Worm (Caenorhabditis elegans) whole organism, L3 larva: ENCODE measurements around the gene aat-2.

Experiments
- ceh-16 ChIP-seq: sonication (generic microtip); optimal IDR thresholded peaks from 2 replicates; lab custom pipeline; 2017; ENCODE audit warnings: missing biosample characterization, missing genetic modification characterization
- ceh-28 ChIP-seq: fragments of 150-350 bp; optimal IDR thresholded peaks from 2 replicates; lab custom pipeline; 2014; ENCODE audit warnings: missing biosample characterization, missing genetic modification reagents, missing genetic modification characterization
- ceh-82 ChIP-seq: fragments of 150-350 bp; optimal IDR thresholded peaks from 2 replicates; lab custom pipeline; 2014; ENCODE audit warnings: missing biosample characterization, missing genetic modification characterization
- daf-12 ChIP-seq: fragments of 150-350 bp; optimal IDR thresholded peaks from 2 replicates; lab custom pipeline; 2014; ENCODE audit warnings: missing biosample characterization, missing genetic modification reagents, missing genetic modification characterization
- egl-27 ChIP-seq: sonication (generic microtip); optimal IDR thresholded peaks from 4 replicates; lab custom pipeline; 2017; ENCODE audit warnings: missing biosample characterization, missing genetic modification reagents, missing genetic modification characterization
- elt-1 ChIP-seq: fragments of 150-350 bp; optimal IDR thresholded peaks from 2 replicates; lab custom pipeline; 2014; ENCODE audit warnings: missing biosample characterization, missing genetic modification characterization
- elt-2 ChIP-seq: sonication (generic microtip); optimal IDR thresholded peaks from 2 replicates; lab custom pipeline; 2016; ENCODE audit warnings: missing genetic modification reagents, mild to moderate bottlenecking, missing genetic modification characterization, missing compliant biosample characterization
- elt-3 ChIP-seq, 3 experiments: fragments of 150-350 bp in 1 of 3; sonication (generic microtip) in 2 of 3; optimal IDR thresholded peaks; 2 replicates in 2 of 3; 4 replicates in 1 of 3; lab custom pipeline; 2014 to 2017; ENCODE audit warnings: missing biosample characterization in 3 of 3, missing genetic modification characterization in 3 of 3
- eor-1 ChIP-seq, 2 experiments: fragments of 150-350 bp; optimal IDR thresholded peaks; 2 replicates each; lab custom pipeline; 2014 to 2018; ENCODE audit warnings: missing biosample characterization in 2 of 2, missing genetic modification characterization in 2 of 2
- fkh-2 ChIP-seq: fragments of 150-350 bp; optimal IDR thresholded peaks from 2 replicates; lab custom pipeline; 2014; ENCODE audit warnings: missing biosample characterization, missing genetic modification reagents, missing genetic modification characterization
- hmg-11 ChIP-seq: sonication (generic microtip); optimal IDR thresholded peaks from 2 replicates; lab custom pipeline; 2016; ENCODE audit warnings: missing genetic modification characterization, missing compliant biosample characterization
- jun-1 ChIP-seq: fragments of 150-350 bp; optimal IDR thresholded peaks from 2 replicates; lab custom pipeline; 2014; ENCODE audit warnings: missing biosample characterization, missing genetic modification reagents, missing genetic modification characterization
- lsy-12 ChIP-seq: sonication (generic microtip); optimal IDR thresholded peaks from 2 replicates; lab custom pipeline; 2016; ENCODE audit warnings: mild to moderate bottlenecking, missing genetic modification characterization, missing compliant biosample characterization
- mml-1 ChIP-seq: fragments of 150-350 bp; sonication (generic microtip); optimal IDR thresholded peaks from 3 replicates; lab custom pipeline; 2014; ENCODE audit warnings: missing biosample characterization, missing genetic modification characterization
- nfya-1 ChIP-seq: sonication (generic microtip); optimal IDR thresholded peaks from 2 replicates; lab custom pipeline; 2017; ENCODE audit warnings: missing genetic modification characterization, mild to moderate bottlenecking, missing compliant biosample characterization, antibody characterized with exemption, moderate library complexity; ENCODE audit not compliant: insufficient read depth
- nhr-12 ChIP-seq: fragments of 150-350 bp; optimal IDR thresholded peaks from 2 replicates; lab custom pipeline; 2014; ENCODE audit warnings: missing biosample characterization, missing genetic modification characterization
- nhr-237 ChIP-seq: fragments of 150-350 bp; optimal IDR thresholded peaks from 2 replicates; lab custom pipeline; 2014; ENCODE audit warnings: missing biosample characterization, missing genetic modification characterization
- nhr-25 ChIP-seq: sonication (generic microtip); optimal IDR thresholded peaks from 2 replicates; lab custom pipeline; 2017; ENCODE audit warnings: missing biosample characterization, missing genetic modification characterization
- nhr-28 ChIP-seq: fragments of 150-350 bp; optimal IDR thresholded peaks from 2 replicates; lab custom pipeline; 2014; ENCODE audit warnings: missing biosample characterization, missing genetic modification characterization
- nhr-67 ChIP-seq: fragments of 150-350 bp; optimal IDR thresholded peaks from 2 replicates; lab custom pipeline; 2014; ENCODE audit warnings: missing biosample characterization, missing genetic modification characterization
- nhr-77 ChIP-seq: fragments of 150-350 bp; optimal IDR thresholded peaks from 2 replicates; lab custom pipeline; 2014; ENCODE audit warnings: missing biosample characterization, missing genetic modification characterization
- pha-4 ChIP-seq: fragments of 150-350 bp; optimal IDR thresholded peaks from 2 replicates; lab custom pipeline; 2014; ENCODE audit warnings: missing biosample characterization, missing genetic modification reagents, missing genetic modification characterization
- pqm-1 ChIP-seq: fragments of 150-350 bp; optimal IDR thresholded peaks from 2 replicates; lab custom pipeline; 2017; ENCODE audit warnings: missing biosample characterization, missing genetic modification characterization, inconsistent platforms
- sea-2 ChIP-seq: fragments of 150-350 bp; sonication (generic microtip); optimal IDR thresholded peaks from 4 replicates; lab custom pipeline; 2014; ENCODE audit warnings: missing biosample characterization, missing genetic modification reagents, missing genetic modification characterization
- tbx-2 ChIP-seq: sonication (generic microtip); optimal IDR thresholded peaks from 2 replicates; lab custom pipeline; 2016; ENCODE audit warnings: mild to moderate bottlenecking, missing genetic modification characterization, missing compliant biosample characterization
- unc-62 ChIP-seq: fragments of 150-350 bp; sonication (generic microtip); optimal IDR thresholded peaks from 4 replicates; lab custom pipeline; 2014; ENCODE audit warnings: missing biosample characterization, missing genetic modification reagents, missing genetic modification characterization
- zag-1 ChIP-seq: fragments of 150-350 bp; optimal IDR thresholded peaks from 2 replicates; lab custom pipeline; 2014; ENCODE audit warnings: missing biosample characterization, missing genetic modification characterization
- ztf-4 ChIP-seq: fragments of 150-350 bp; optimal IDR thresholded peaks from 2 replicates; lab custom pipeline; 2014; ENCODE audit warnings: missing biosample characterization, missing genetic modification characterization

aat-2 gene

DNA sequence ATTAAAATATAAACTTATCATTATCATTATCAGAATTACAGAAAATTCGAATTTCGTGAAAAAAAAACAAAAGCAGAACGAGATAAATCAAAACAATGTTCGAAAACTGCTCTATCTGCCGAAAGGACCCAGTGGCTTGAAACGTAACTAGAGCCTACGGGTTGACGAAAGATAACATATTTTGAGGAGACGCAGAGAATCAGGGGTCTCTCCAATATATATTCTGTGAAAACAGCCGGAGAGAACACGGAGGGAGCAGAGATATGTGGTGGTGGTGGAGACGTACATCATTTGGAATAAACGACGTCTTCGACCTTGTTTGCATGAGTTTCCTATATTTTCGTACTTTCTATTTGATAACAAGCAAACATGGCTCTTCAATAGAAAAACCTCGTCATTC lies 37.3 kb downstream of the aat-2 start:
- TF ChIP-seq tbx-2 (tag; lab: Kevin White, UChicago) (no peak), nfya-1 (tag; lab: Kevin White, UChicago) (peak; percentile 27), nhr-25 (no peak), ztf-4 (no peak), hmg-11 (tag; lab: Kevin White, UChicago) (peak; percentile 47)

DNA sequence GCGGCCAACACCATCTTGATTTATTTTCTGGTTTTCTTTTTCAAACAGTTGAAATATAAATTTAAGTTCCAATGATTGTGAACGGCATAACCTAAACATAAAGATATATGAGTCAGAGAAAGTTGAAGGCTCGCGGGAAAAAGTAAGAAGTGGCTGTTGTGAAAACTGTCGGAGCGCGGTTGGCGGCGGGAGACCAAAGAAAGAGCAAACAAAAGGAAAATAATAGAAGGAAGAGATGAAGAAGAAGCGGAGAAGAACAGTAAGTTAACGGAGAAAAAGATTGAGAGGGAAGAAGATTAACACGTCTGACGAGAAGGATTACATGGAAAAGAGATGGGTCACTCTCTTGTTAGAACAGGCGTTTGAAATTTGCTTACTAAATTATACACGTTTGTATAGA lies 38.8 kb downstream of the aat-2 start, which contains the start of gene inx-10:
TSS of gene inx-10 (minus strand) at position 101 of the 400 bp plus-strand sequence.
- no peak for TF ChIP-seq sea-2 (GFP tag; lab: Kevin White, UChicago)
- TF ChIP-seq pha-4 (tag; lab: Kevin White, UChicago): peak; percentile 59
- TF ChIP-seq, all 47 proteins: peak for 1

DNA sequence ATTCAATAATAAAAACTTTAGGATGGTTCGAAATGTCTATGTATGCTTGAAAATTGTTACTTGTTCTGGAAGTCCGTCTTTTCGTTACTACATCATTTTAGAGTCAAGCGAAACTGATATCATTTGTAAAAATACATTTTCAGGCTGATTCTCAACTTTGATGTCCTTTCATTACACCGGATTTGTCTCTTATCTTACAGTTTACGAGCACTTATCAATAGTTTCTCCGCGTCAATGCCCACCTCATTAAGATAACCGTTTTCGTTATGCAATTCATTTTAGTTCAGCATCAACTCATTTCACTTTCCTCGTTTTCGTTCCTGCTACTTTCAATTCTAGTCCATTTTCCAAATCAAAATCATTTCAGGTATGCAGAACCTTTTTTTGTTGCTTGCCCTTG lies 43.5 kb downstream of the aat-2 start, which contains the start of gene asp-2:
TSS of gene asp-2 (plus strand) at position 368 of the 400 bp plus-strand sequence.
- TF ChIP-seq ceh-82 (tag; lab: Kevin White, UChicago): no peak
- peak; percentile 89 for TF ChIP-seq pqm-1 (tag; lab: Kevin White, UChicago)
- TF ChIP-seq elt-2 (tag; lab: Kevin White, UChicago): peak; percentile 91
- TF ChIP-seq elt-1 (tag; lab: Kevin White, UChicago): no peak
- TF ChIP-seq nhr-28 (tag; lab: Kevin White, UChicago): no peak
- no peak for TF ChIP-seq nhr-67 (tag; lab: Kevin White, UChicago)
- no peak for TF ChIP-seq hmg-11 (tag; lab: Kevin White, UChicago)

DNA sequence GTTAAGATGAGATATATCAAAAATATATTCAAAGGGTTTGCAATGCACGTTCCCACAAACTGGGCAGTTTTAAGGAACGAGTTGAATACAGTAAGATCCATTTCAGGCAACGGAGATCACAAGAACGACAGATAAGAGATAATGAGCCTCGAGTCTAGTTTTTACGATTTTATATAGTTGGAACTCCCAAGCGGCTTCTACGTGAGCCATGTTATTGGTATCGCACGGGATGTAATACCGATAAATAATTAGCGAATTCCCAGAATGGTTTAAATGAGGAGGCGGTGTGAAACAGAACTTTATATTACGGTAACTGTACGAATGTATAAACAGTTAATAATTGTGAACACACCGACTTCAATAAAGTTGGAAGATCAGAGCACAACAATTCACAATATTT lies 47.3 kb downstream of the aat-2 start, which contains the start of gene str-177:
TSS of gene str-177 (minus strand) at position 101 of the 400 bp plus-strand sequence.
- TF ChIP-seq nhr-237 (tag; lab: Kevin White, UChicago): no peak
- no peak for TF ChIP-seq pha-4 (tag; lab: Kevin White, UChicago)
- TF ChIP-seq unc-62 (GFP tag; lab: Kevin White, UChicago): no peak
- TF ChIP-seq nhr-67 (tag; lab: Kevin White, UChicago): no peak
- no peak for TF ChIP-seq elt-1 (tag; lab: Kevin White, UChicago)
- no peak for TF ChIP-seq daf-12 (tag; lab: Kevin White, UChicago)
- no peak for TF ChIP-seq ztf-4
- no peak for TF ChIP-seq egl-27 (tag; lab: Kevin White, UChicago)
- no peak for TF ChIP-seq nhr-28 (tag; lab: Kevin White, UChicago)
- TF ChIP-seq ceh-16 (tag; lab: Kevin White, UChicago): no peak
- no peak for TF ChIP-seq nhr-77 (tag; lab: Kevin White, UChicago)
- no peak for TF ChIP-seq eor-1 (tag; optimal IDR thresholded peaks at IDR 0.05; lab: Kevin White, UChicago)
- TF ChIP-seq elt-3 (tag; optimal IDR thresholded peaks at IDR 0.05; lab: Kevin White, UChicago): no peak
- TF ChIP-seq jun-1 (tag; lab: Kevin White, UChicago): no peak
- TF ChIP-seq lsy-12 (tag; lab: Kevin White, UChicago): no peak
- no peak for TF ChIP-seq mml-1 (tag; lab: Kevin White, UChicago)
- TF ChIP-seq fkh-2 (tag; lab: Kevin White, UChicago): no peak
- no peak for TF ChIP-seq nhr-12 (tag; lab: Kevin White, UChicago)
- no peak for TF ChIP-seq sea-2 (GFP tag; lab: Kevin White, UChicago)
- TF ChIP-seq zag-1 (tag; lab: Kevin White, UChicago): no peak

DNA sequence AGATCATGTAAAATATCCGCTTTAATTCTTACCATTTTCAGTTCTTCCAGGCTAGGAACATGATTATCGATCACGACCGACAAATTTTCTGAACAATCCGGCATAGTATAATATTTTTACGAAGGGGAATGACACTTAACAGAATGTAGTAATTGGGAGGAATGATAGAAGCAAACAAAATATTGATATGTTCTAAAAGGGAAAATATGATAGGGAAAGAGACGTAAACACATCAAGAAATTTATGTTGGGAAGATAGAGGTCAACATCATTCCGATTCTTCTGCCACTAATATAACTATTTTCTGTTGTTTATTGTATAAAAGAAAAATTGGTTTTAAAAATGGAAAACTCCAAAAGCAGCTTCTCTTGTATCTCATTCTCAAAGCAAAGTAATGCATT lies 49.0 kb downstream of the aat-2 start, which contains the start of gene C24B5.4:
TSS of gene C24B5.4 (minus strand) at position 206 of the 400 bp plus-strand sequence.
- TF ChIP-seq elt-2 (tag; lab: Kevin White, UChicago) (peak; percentile 6), ceh-28 (no peak)
